Worm (Caenorhabditis elegans) whole organism, L4/young adult: ENCODE results near the gene ZK1086.3.

Source experiments
- dao-5 ChIP-seq: sonication (generic microtip); optimal IDR thresholded peaks from 2 replicates; lab custom pipeline; 2016; ENCODE audit warnings: missing genotype, missing genetic modification characterization, moderate library complexity, missing compliant biosample characterization
- him-1 ChIP-seq: sonication (generic microtip); optimal IDR thresholded peaks from 2 replicates; lab custom pipeline; 2016; ENCODE audit warnings: missing genotype, missing genetic modification reagents, missing genetic modification characterization, missing compliant biosample characterization

DNA sequence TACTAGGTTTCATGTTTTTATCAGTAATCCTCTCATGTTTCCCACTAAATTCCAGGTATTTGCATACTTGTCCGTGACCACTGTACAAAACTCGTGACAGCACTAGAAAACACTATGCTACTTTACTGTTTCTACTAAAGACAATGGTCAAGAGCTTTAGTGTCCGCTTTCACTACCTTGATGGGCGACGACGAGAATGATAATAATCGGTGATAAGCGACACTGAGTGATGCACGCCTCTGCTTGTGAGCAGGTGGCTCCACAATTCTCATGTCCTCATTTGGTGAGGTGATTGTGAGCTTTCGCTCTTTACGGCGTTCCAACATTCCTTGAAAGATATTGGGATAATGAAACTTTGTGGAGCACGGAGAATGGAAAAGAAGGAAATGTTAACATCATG, 12.6 kb downstream of the ZK1086.3 start:
- no peak for TF ChIP-seq dao-5 (tag; lab: Kevin White, UChicago)
- TF ChIP-seq him-1 (tag; lab: Kevin White, UChicago), result no peak
